Worm (Caenorhabditis elegans) whole organism, mixed stage, embryonic: ENCODE measurements around the gene C50D2.10.

Experiments used
- M03D4.4 ChIP-seq: sonication (generic microtip); optimal IDR thresholded peaks from 2 replicates; lab custom pipeline; 2017; ENCODE audit warnings: mild to moderate bottlenecking, missing genetic modification characterization, missing compliant biosample characterization
- bed-3 ChIP-seq: fragments of 200-800 bp; sonication (Bioruptor generic); optimal IDR thresholded peaks from 3 replicates; lab custom pipeline; 2018; ENCODE audit warnings: mild to moderate bottlenecking, missing genetic modification characterization, moderate library complexity, missing compliant biosample characterization
- ceh-39 ChIP-seq: fragments of 150-350 bp; optimal IDR thresholded peaks from 2 replicates; lab custom pipeline; 2014; ENCODE audit warnings: missing biosample characterization, missing genetic modification characterization
- ceh-43 ChIP-seq: fragments of 200-800 bp; sonication (Bioruptor generic); optimal IDR thresholded peaks from 2 replicates; lab custom pipeline; 2018; ENCODE audit warnings: mild to moderate bottlenecking, missing genetic modification characterization, moderate library complexity, missing compliant biosample characterization
- ceh-83 ChIP-seq: fragments of 200-800 bp; sonication (Bioruptor generic); optimal IDR thresholded peaks from 2 replicates; lab custom pipeline; 2018; ENCODE audit warnings: mild to moderate bottlenecking, missing genetic modification characterization, missing compliant biosample characterization
- ces-1 ChIP-seq: fragments of 150-350 bp; optimal IDR thresholded peaks from 2 replicates; lab custom pipeline; 2014; ENCODE audit warnings: missing biosample characterization, missing genetic modification reagents, missing genetic modification characterization
- drap-1 ChIP-seq: fragments of 200-800 bp; sonication (Bioruptor generic); optimal IDR thresholded peaks from 3 replicates; lab custom pipeline; 2018; ENCODE audit warnings: mild to moderate bottlenecking, missing genetic modification characterization, missing compliant biosample characterization
- elt-1 ChIP-seq: sonication (generic microtip); optimal IDR thresholded peaks from 2 replicates; lab custom pipeline; 2017; ENCODE audit warnings: missing genetic modification characterization, mild to moderate bottlenecking, missing compliant biosample characterization, antibody characterized with exemption, moderate library complexity, borderline replicate concordance; ENCODE audit not compliant: insufficient read depth
- elt-3 ChIP-seq: fragments of 150-350 bp; optimal IDR thresholded peaks from 2 replicates; lab custom pipeline; 2014; ENCODE audit warnings: missing biosample characterization, missing genetic modification characterization
- hlh-1 ChIP-seq: fragments of 150-350 bp; optimal IDR thresholded peaks from 2 replicates; lab custom pipeline; 2014; ENCODE audit warnings: missing biosample characterization, missing genetic modification reagents, missing genetic modification characterization
- lin-13 ChIP-seq: fragments of 150-350 bp; optimal IDR thresholded peaks from 2 replicates; lab custom pipeline; 2014; ENCODE audit warnings: missing biosample characterization, missing genetic modification characterization
- lin-32 ChIP-seq: fragments of 200-800 bp; sonication (Bioruptor generic); optimal IDR thresholded peaks from 2 replicates; lab custom pipeline; 2018; ENCODE audit warnings: mild to moderate bottlenecking, missing genetic modification characterization, missing compliant biosample characterization
- lsy-2 ChIP-seq: fragments of 150-350 bp; optimal IDR thresholded peaks from 2 replicates; lab custom pipeline; 2014; ENCODE audit warnings: missing biosample characterization, missing genetic modification characterization
- mab-5 ChIP-seq: fragments of 150-350 bp; optimal IDR thresholded peaks from 2 replicates; lab custom pipeline; 2014; ENCODE audit warnings: missing biosample characterization, missing genetic modification characterization
- mls-2 ChIP-seq: sonication (generic microtip); optimal IDR thresholded peaks from 2 replicates; lab custom pipeline; 2016; ENCODE audit warnings: mild to moderate bottlenecking, missing genetic modification characterization, moderate library complexity, missing compliant biosample characterization
- nhr-12 ChIP-seq: fragments of 150-350 bp; optimal IDR thresholded peaks from 2 replicates; lab custom pipeline; 2014; ENCODE audit warnings: missing biosample characterization, missing genetic modification characterization
- nhr-2 ChIP-seq: fragments of 150-350 bp; optimal IDR thresholded peaks from 2 replicates; lab custom pipeline; 2014; ENCODE audit warnings: missing biosample characterization, missing genetic modification characterization
- nhr-237 ChIP-seq: fragments of 150-350 bp; optimal IDR thresholded peaks from 2 replicates; lab custom pipeline; 2014; ENCODE audit warnings: missing biosample characterization, missing genetic modification characterization
- nhr-28 ChIP-seq: fragments of 150-350 bp; optimal IDR thresholded peaks from 2 replicates; lab custom pipeline; 2014; ENCODE audit warnings: missing biosample characterization, missing genetic modification characterization
- nhr-76 ChIP-seq: sonication (generic microtip); optimal IDR thresholded peaks from 2 replicates; lab custom pipeline; 2017; ENCODE audit warnings: missing biosample characterization, missing genetic modification characterization
- sem-2 ChIP-seq: fragments of 200-800 bp; sonication (Bioruptor generic); optimal IDR thresholded peaks from 2 replicates; lab custom pipeline; 2018; ENCODE audit warnings: mild to moderate bottlenecking, missing genetic modification characterization, missing compliant biosample characterization
- snpc-4 ChIP-seq: fragments of 150-350 bp; optimal IDR thresholded peaks from 2 replicates; lab custom pipeline; 2014; ENCODE audit warnings: missing biosample characterization, missing genetic modification characterization
- unc-39 ChIP-seq: fragments of 150-350 bp; optimal IDR thresholded peaks from 2 replicates; lab custom pipeline; 2014; ENCODE audit warnings: missing biosample characterization, missing genetic modification characterization
- zip-8 ChIP-seq: fragments of 150-350 bp; optimal IDR thresholded peaks from 2 replicates; lab custom pipeline; 2014; ENCODE audit warnings: missing biosample characterization, missing genetic modification characterization
- ztf-11 ChIP-seq: fragments of 150-350 bp; optimal IDR thresholded peaks from 2 replicates; lab custom pipeline; 2014; ENCODE audit warnings: missing biosample characterization, missing genetic modification characterization

C50D2.10 gene

DNA sequence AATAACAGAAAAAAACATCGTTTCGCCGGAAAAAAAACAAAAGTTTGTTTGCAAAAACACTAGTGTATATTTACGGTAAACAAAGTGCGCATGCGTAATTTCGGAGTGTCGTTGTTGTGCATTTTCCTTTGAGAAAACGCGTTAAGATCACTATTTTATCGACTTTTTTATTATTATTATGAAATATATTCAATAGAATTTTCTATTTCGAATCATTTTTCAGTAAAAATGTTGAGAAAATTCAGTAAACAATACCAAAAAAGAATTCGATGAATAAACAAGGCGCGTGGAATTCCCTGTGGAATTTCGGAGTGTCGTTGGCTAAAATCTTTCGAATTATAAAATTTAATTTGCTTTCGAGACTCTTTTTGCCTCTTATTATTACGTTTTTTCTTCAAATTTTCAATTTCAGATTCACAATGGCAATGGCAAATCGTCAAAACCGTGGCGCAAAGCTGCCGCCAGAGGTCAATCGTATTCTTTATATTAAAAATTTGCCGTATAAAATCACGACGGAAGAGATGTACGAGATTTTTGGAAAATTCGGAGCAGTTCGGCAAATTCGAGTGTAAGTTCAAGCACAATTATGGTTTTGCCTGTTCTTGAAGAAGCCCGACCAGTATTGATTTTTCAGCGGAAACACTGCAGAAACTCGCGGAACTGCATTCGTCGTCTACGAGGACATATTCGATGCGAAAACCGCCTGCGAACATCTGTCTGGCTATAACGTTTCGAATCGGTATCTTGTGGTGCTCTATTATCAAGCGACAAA lies 760 bp upstream of the C50D2.10 start, which contains the start of the genes luc-7L3 and sftb-6:
luc-7L3 (minus strand) TSS at position 36 of the 772 bp plus-strand sequence.
sftb-6 (plus strand) TSS at position 413 of the 772 bp plus-strand sequence.
- TF ChIP-seq nhr-28 (tag; lab: Kevin White, UChicago) (no peak), lsy-2 (peak; percentile 48), snpc-4 (tag; lab: Kevin White, UChicago) (no peak), ces-1 (peak; percentile 74), nhr-2 (tag; lab: Kevin White, UChicago) (peak; percentile 28), mab-5 (tag; lab: Kevin White, UChicago) (peak; percentile 16), nhr-237 (tag; lab: Kevin White, UChicago) (peak; percentile 34), lin-32 (GFP tag; lab: Kevin White, UChicago) (no peak), ceh-39 (tag; lab: Kevin White, UChicago) (peak; percentile 41), nhr-76 (no peak), ceh-83 (GFP tag; lab: Kevin White, UChicago) (peak; percentile 3)

DNA sequence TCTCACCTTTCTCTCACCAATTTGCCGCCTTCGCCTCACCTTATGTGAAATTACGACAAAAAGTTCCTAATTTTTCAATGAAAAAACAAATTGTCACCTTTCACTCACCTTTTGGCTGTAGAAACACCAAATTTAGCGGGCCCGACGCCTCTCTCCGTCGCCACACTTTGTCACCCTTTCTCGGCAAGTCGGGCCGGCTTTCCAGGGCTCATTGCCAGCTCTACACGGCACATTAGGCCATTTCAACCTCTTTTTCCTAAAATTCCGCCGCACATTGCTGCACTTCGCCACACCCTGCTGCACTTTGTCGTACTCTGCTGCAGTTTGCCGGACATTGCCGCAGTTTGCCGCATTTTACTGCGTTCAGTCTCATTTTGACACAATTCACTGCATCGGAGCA lies 2.2 kb downstream of the C50D2.10 start:
- TF ChIP-seq ceh-83 (GFP tag; lab: Kevin White, UChicago), result peak; percentile 6
- TF ChIP-seq lin-32 (GFP tag; lab: Kevin White, UChicago), result no peak
- TF ChIP-seq nhr-2 (tag; lab: Kevin White, UChicago), result no peak
- no peak for TF ChIP-seq nhr-28 (tag; lab: Kevin White, UChicago)
- TF ChIP-seq unc-39, result no peak
- no peak for TF ChIP-seq lsy-2
- no peak for TF ChIP-seq zip-8 (tag; lab: Kevin White, UChicago)

DNA sequence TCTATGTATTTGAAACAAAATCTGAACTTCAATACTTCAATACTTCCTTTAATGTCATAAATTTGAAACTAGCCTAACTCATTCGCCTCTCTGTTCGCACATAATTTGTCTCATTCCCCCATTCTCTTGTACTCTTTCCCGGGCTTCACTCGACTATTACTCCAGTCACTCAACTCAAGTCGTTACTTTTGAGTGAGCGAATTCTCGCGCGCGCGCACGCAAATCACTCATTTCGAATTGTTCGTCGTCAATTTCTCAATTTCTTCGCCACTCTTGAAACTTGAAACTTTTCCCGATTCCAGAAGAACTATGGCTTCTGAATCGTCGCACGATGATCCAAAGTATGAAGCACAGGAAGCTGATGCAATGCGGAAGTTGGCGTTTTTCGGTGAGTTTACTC lies 5.3 kb downstream of the C50D2.10 start, which contains the start of gene col-68:
col-68 (plus strand) TSS at position 301 of the 400 bp plus-strand sequence.
- no peak for TF ChIP-seq ces-1
- no peak for TF ChIP-seq M03D4.4 (tag; lab: Kevin White, UChicago)

DNA sequence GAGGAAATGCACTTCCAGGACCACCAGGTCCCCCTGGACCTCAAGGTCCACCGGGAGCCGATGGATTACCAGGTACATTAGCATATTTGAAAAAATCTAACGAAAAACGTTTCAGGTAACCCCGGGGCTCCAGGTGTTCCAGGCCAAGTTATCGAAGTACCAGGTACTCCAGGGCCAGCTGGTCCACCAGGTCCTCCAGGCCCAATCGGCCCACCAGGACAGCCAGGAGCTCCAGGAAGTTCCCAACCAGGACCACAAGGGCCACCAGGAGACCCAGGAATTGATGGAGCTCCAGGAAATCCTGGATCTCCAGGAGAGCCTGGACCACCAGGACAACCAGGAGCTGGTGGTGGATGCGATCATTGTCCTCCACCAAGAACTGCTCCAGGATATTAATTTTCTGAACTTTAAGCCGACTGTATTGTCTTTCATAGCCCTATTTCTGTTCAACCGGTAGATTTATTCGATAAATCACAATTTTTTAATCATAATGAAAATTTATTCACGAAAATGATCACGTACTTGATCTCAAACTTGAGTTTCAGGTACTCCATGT lies 6.5 kb downstream of the C50D2.10 start:
- no peak for TF ChIP-seq zip-8 (tag; lab: Kevin White, UChicago)

DNA sequence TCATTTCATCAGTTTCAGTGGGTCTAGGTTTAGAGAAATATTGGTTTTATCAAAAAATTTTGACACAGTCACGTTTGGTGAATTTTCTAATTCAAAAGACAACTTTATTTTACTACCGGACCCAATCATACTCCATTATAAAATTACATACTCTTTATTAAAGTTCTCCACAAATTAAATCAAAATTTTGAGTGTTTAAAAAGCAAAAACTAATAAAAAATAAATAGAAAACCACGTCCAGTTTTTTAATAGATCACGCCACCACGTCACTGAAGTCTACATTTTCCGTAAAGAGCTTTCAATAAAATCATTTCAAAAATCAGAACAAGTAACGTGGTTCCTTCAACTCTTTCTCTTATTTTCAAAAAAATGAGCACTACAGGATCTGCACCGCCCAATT lies 7.0 kb downstream of the C50D2.10 start, which contains the start of gene txt-1:
txt-1 (plus strand) TSS at position 301 of the 400 bp plus-strand sequence.
- TF ChIP-seq drap-1 (GFP tag; lab: Kevin White, UChicago) (no peak), bed-3 (no peak), ceh-43 (GFP tag; lab: Kevin White, UChicago) (no peak), lsy-2 (no peak), lin-13 (tag; lab: Kevin White, UChicago) (no peak), elt-1 (tag; lab: Kevin White, UChicago) (no peak)

DNA sequence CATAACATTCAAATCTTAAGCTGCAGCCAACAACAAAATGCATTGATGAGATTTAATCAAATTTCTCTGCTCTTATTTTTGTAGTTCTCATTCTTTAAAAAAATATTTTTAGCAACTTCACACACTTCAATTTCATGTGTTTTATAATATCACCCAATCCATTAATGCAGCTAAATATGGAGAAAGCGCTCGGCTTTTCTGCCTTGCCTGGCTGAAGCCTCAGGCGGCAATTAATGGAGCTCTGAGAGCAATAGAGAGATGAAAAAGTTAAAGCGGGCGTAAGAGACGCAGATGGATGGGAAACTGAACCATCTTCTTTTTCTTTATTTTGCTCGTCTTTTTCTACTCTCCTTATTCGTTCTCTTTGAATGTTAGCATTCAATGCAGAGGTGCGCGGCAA lies 8.8 kb downstream of the C50D2.10 start:
- no peak for TF ChIP-seq hlh-1
- no peak for TF ChIP-seq ztf-11 (tag; lab: Kevin White, UChicago)
- TF ChIP-seq ceh-83 (GFP tag; lab: Kevin White, UChicago), result no peak
- TF ChIP-seq ces-1, result peak; percentile 67
- TF ChIP-seq lin-32 (GFP tag; lab: Kevin White, UChicago), result no peak
- peak; percentile 4 for TF ChIP-seq mls-2 (tag; lab: Kevin White, UChicago)
- TF ChIP-seq nhr-12 (tag; lab: Kevin White, UChicago), result no peak

DNA sequence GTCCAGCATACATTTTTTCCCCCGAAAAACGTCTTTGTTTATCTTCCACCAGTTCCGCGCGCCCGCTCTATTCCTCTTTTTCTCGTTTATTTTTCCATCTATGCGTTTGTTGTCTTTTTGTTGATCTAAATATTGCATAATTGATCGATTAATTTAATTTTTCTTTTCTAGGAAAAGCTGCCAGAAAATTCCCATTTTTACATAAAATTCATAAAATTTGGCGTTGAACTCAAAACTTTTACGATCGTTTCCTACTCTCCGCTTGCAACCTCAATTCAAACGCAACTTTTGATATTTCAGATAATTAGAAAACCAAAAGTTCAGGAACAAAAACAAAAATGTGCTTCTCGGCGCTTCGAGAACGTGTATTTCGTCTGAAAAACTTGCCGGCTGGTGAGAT lies 9.9 kb downstream of the C50D2.10 start, which contains the start of gene C50D2.2:
C50D2.2 (plus strand) TSS at position 301 of the 400 bp plus-strand sequence.
- TF ChIP-seq nhr-2 (tag; lab: Kevin White, UChicago), result no peak
- no peak for TF ChIP-seq elt-3 (tag; lab: Kevin White, UChicago)
- no peak for TF ChIP-seq lin-32 (GFP tag; lab: Kevin White, UChicago)
- TF ChIP-seq drap-1 (GFP tag; lab: Kevin White, UChicago), result no peak
- TF ChIP-seq sem-2 (GFP tag; lab: Kevin White, UChicago), result no peak
- no peak for TF ChIP-seq nhr-76
